Worm (Caenorhabditis elegans) whole organism, L1 larva: ENCODE results near the gene srd-58.
A peak's percentile ranks its signal among the peaks of the same experiment; 100 is the strongest.

Source experiments
- C04F5.9 ChIP-seq: sonication (generic microtip); optimal IDR thresholded peaks from 2 replicates; lab custom pipeline; 2016; ENCODE audit warnings: missing genetic modification characterization, missing compliant biosample characterization
- C16A3.4 ChIP-seq: fragments of 150-350 bp; optimal IDR thresholded peaks from 2 replicates; lab custom pipeline; 2014; ENCODE audit warnings: missing biosample characterization, missing genetic modification characterization
- F16B12.6 ChIP-seq: fragments of 150-350 bp; optimal IDR thresholded peaks from 2 replicates; lab custom pipeline; 2014; ENCODE audit warnings: missing biosample characterization, missing genetic modification characterization
- Y116A8C.19 ChIP-seq: sonication (generic microtip); optimal IDR thresholded peaks from 2 replicates; lab custom pipeline; 2016; ENCODE audit warnings: missing compliant biosample characterization, missing genetic modification characterization, borderline replicate concordance
- aha-1 ChIP-seq: fragments of 150-350 bp; optimal IDR thresholded peaks from 2 replicates; lab custom pipeline; 2014; ENCODE audit warnings: missing biosample characterization, missing genetic modification characterization
- ama-1 ChIP-seq: fragments of 150-350 bp; optimal IDR thresholded peaks from 2 replicates; lab custom pipeline; 2014
- ceh-63 ChIP-seq: fragments of 200-800 bp; sonication (Bioruptor generic); optimal IDR thresholded peaks from 2 replicates; lab custom pipeline; 2018; ENCODE audit warnings: mild to moderate bottlenecking, missing genetic modification characterization, missing compliant biosample characterization
- ceh-8 ChIP-seq: fragments of 200-800 bp; sonication (Bioruptor generic); optimal IDR thresholded peaks from 2 replicates; lab custom pipeline; 2018; ENCODE audit warnings: mild to moderate bottlenecking, missing genetic modification characterization, moderate library complexity, missing compliant biosample characterization
- ceh-82 ChIP-seq, 3 experiments: fragments of 150-350 bp in 1 of 3; sonication (generic microtip) in 2 of 3; optimal IDR thresholded peaks; 2 replicates each; lab custom pipeline; 2014 to 2017; ENCODE audit warnings: missing biosample characterization in 3 of 3, missing genetic modification characterization in 3 of 3
- dsc-1 ChIP-seq: sonication (generic microtip); optimal IDR thresholded peaks from 2 replicates; lab custom pipeline; 2016; ENCODE audit warnings: mild to moderate bottlenecking, missing genetic modification characterization, missing compliant biosample characterization
- efl-1 ChIP-seq, 4 experiments: fragments of 150-350 bp; optimal IDR thresholded peaks in 3 of 4; peaks in 1 of 4; 1 replicate in 1 of 4; 2 replicates in 3 of 4; lab custom pipeline; 2014; ENCODE audit warnings: missing biosample characterization in 2 of 4, missing genetic modification characterization in 2 of 4, missing genetic modification reagents in 2 of 4
- efl-3 ChIP-seq: fragments of 200-800 bp; sonication (Bioruptor generic); optimal IDR thresholded peaks from 2 replicates; lab custom pipeline; 2018; ENCODE audit warnings: mild to moderate bottlenecking, missing genetic modification characterization, missing compliant biosample characterization
- egl-27 ChIP-seq, 2 experiments: fragments of 150-350 bp in 1 of 2; sonication (generic microtip); optimal IDR thresholded peaks; 3 replicates each; lab custom pipeline; 2017 to 2018; ENCODE audit warnings: missing biosample characterization in 2 of 2, missing genetic modification characterization in 2 of 2, missing genetic modification reagents in 2 of 2
- elt-2 ChIP-seq: sonication (generic microtip); optimal IDR thresholded peaks from 2 replicates; lab custom pipeline; 2016; ENCODE audit warnings: missing genetic modification characterization, mild to moderate bottlenecking, inconsistent platforms, missing compliant biosample characterization, missing genetic modification reagents
- elt-3 ChIP-seq, 6 experiments: fragments of 150-350 bp in 1 of 6; sonication (generic microtip); optimal IDR thresholded peaks; 2 replicates each; lab custom pipeline; 2017 to 2018; ENCODE audit warnings: missing biosample characterization in 6 of 6, missing genetic modification characterization in 6 of 6, inconsistent platforms in 1 of 6
- fkh-10 ChIP-seq: sonication (generic microtip); optimal IDR thresholded peaks from 2 replicates; lab custom pipeline; 2017; ENCODE audit warnings: missing biosample characterization, missing genetic modification reagents, missing genetic modification characterization
- grh-1 ChIP-seq: fragments of 200-800 bp; sonication (Bioruptor generic); IDR thresholded peaks from 2 replicates; pipeline ENCODE4 v1.3.6; 2022; ENCODE audit warnings: missing genetic modification reagents, missing genetic modification characterization, missing compliant biosample characterization
- hlh-17 ChIP-seq: fragments of 200-800 bp; sonication (Bioruptor generic); optimal IDR thresholded peaks from 2 replicates; lab custom pipeline; 2018; ENCODE audit warnings: missing genetic modification characterization, mild to moderate bottlenecking, missing compliant biosample characterization, moderate library complexity, borderline replicate concordance
- isw-1 ChIP-seq: fragments of 200-800 bp; sonication (Bioruptor generic); IDR thresholded peaks from 2 replicates; pipeline ENCODE4 v1.3.6; 2022; ENCODE audit warnings: missing genetic modification characterization, missing compliant biosample characterization
- lin-14 ChIP-seq: fragments of 200-800 bp; sonication (Bioruptor generic); optimal IDR thresholded peaks from 2 replicates; lab custom pipeline; 2018; ENCODE audit warnings: mild to moderate bottlenecking, missing genetic modification characterization, moderate library complexity, missing compliant biosample characterization
- lin-15B ChIP-seq: fragments of 150-350 bp; sonication (generic microtip); optimal IDR thresholded peaks from 3 replicates; lab custom pipeline; 2014; ENCODE audit warnings: missing biosample characterization, missing genetic modification characterization
- lin-39 ChIP-seq: fragments of 150-350 bp; optimal IDR thresholded peaks from 2 replicates; lab custom pipeline; 2014; ENCODE audit warnings: missing biosample characterization, missing genetic modification reagents, missing genetic modification characterization
- mab-9 ChIP-seq: fragments of 200-800 bp; sonication (Bioruptor generic); IDR thresholded peaks from 2 replicates; pipeline ENCODE4 v1.3.6; 2022; ENCODE audit warnings: missing genetic modification reagents, missing genetic modification characterization, missing compliant biosample characterization
- mep-1 ChIP-seq: fragments of 150-350 bp; optimal IDR thresholded peaks from 2 replicates; lab custom pipeline; 2014; ENCODE audit warnings: missing biosample characterization, missing genetic modification characterization
- nhr-20 ChIP-seq: sonication (generic microtip); optimal IDR thresholded peaks from 2 replicates; lab custom pipeline; 2016; ENCODE audit warnings: mild to moderate bottlenecking, missing genetic modification characterization, missing compliant biosample characterization
- nhr-237 ChIP-seq: fragments of 150-350 bp; optimal IDR thresholded peaks from 2 replicates; lab custom pipeline; 2014; ENCODE audit warnings: missing biosample characterization, missing genetic modification characterization
- nhr-28 ChIP-seq: fragments of 150-350 bp; optimal IDR thresholded peaks from 2 replicates; lab custom pipeline; 2014; ENCODE audit warnings: missing biosample characterization, missing genetic modification characterization
- nhr-71 ChIP-seq: sonication (generic microtip); optimal IDR thresholded peaks from 2 replicates; lab custom pipeline; 2016; ENCODE audit warnings: mild to moderate bottlenecking, missing genetic modification characterization, moderate library complexity, missing compliant biosample characterization
- nhr-76 ChIP-seq: sonication (generic microtip); optimal IDR thresholded peaks from 2 replicates; lab custom pipeline; 2017; ENCODE audit warnings: missing biosample characterization, missing genetic modification characterization
- nhr-77 ChIP-seq: fragments of 150-350 bp; optimal IDR thresholded peaks from 2 replicates; lab custom pipeline; 2014; ENCODE audit warnings: missing biosample characterization, missing genetic modification characterization
- nhr-90 ChIP-seq: sonication (generic microtip); optimal IDR thresholded peaks from 2 replicates; lab custom pipeline; 2016; ENCODE audit warnings: mild to moderate bottlenecking, missing genetic modification characterization, missing compliant biosample characterization; ENCODE audit not compliant: poor library complexity
- rnt-1 ChIP-seq: sonication (generic microtip); optimal IDR thresholded peaks from 2 replicates; lab custom pipeline; 2016; ENCODE audit warnings: mild to moderate bottlenecking, missing genetic modification characterization, moderate library complexity, missing compliant biosample characterization
- snpc-4 ChIP-seq: fragments of 150-350 bp; optimal IDR thresholded peaks from 2 replicates; lab custom pipeline; 2014; ENCODE audit warnings: missing biosample characterization, missing genetic modification characterization
- snu-23 ChIP-seq: sonication (generic microtip); optimal IDR thresholded peaks from 2 replicates; lab custom pipeline; 2016; ENCODE audit warnings: missing genetic modification characterization, missing compliant biosample characterization
- sox-4 ChIP-seq: sonication (generic microtip); optimal IDR thresholded peaks from 2 replicates; lab custom pipeline; 2016; ENCODE audit warnings: missing genetic modification characterization, missing compliant biosample characterization
- sup-37 ChIP-seq: fragments of 200-800 bp; sonication (Bioruptor generic); optimal IDR thresholded peaks from 2 replicates; lab custom pipeline; 2018; ENCODE audit warnings: mild to moderate bottlenecking, missing genetic modification characterization, missing compliant biosample characterization
- unc-98 ChIP-seq: fragments of 200-800 bp; sonication (Bioruptor generic); IDR thresholded peaks from 2 replicates; pipeline ENCODE4 v1.3.6; 2022; ENCODE audit warnings: missing genetic modification characterization, missing compliant biosample characterization
- zag-1 ChIP-seq: fragments of 150-350 bp; optimal IDR thresholded peaks from 2 replicates; lab custom pipeline; 2014; ENCODE audit warnings: missing biosample characterization, missing genetic modification characterization
- zip-4 ChIP-seq: fragments of 200-800 bp; sonication (Bioruptor generic); optimal IDR thresholded peaks from 2 replicates; lab custom pipeline; 2018; ENCODE audit warnings: mild to moderate bottlenecking, missing genetic modification characterization, moderate library complexity, missing compliant biosample characterization
- ztf-11 ChIP-seq, 2 experiments: sonication (generic microtip); optimal IDR thresholded peaks; 2 replicates each; lab custom pipeline; 2016 to 2017; ENCODE audit warnings: missing genetic modification characterization in 2 of 2, missing biosample characterization in 1 of 2, missing compliant biosample characterization in 1 of 2

The srd-58 gene

ce11 chrII:7208184-7208583, 3.3 kb upstream of the srd-58 start, which contains the start of gene dhs-7:
dhs-7 (minus strand) TSS chrII:7208460.
- peak; percentile 44 for TF ChIP-seq elt-2 (tag; lab: Kevin White, UChicago)
- TF ChIP-seq nhr-76: no peak

DNA sequence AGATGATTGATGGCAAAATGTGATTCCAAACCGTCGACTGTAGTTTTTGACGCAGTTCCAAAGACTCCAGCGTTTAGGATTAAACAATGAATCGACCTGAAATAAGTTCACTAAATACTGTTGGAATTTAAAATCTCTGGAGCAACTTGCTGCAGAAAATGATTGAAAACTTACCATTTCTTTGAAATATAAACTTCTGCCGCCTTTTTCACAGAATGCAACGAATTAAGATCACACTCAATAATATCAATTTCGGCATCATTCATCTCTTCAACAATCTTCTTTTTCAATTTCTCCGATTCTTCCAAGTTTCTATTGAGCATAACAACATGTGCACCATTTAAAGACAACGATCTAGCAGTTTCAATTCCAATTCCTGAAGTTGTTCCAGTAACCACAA, 2.8 kb upstream of the srd-58 start:
- TF ChIP-seq elt-2 (tag; lab: Kevin White, UChicago) (no peak), efl-1 (optimal IDR thresholded peaks at IDR 0.05; lab: Kevin White, UChicago) (no peak), efl-1 (GFP tag; optimal IDR thresholded peaks at IDR 0.05 in 1 of 2; lab: Kevin White, UChicago) (peak in 1 of 2 experiments; percentile 78)
- TF ChIP-seq, all 84 proteins: peak for 1

DNA sequence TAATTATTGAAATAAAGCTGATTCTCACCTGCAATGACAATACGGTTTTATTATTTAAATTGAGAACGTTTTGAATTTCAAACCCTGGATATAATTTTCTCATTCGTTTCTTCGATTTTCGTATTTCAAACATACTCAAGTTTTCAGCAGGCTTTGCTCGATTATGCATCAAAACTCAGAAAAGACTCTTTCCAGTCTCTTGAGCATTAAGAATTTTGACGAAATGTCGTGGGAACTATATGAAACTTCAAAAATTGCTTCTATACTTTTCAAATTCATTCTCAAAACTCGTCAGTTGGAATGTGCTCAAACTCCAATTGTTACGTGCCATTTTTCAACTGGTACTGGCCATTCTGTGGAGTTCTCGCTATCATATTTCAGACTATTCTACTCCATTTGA, 537 bp upstream of the srd-58 start, which contains the start of gene srd-59:
srd-59 (plus strand) TSS at position 301 of the 400 bp plus-strand sequence.
- TF ChIP-seq lin-15B (tag; lab: Kevin White, UChicago) (no peak), nhr-28 (tag; lab: Kevin White, UChicago) (no peak), elt-2 (tag; lab: Kevin White, UChicago) (no peak), nhr-237 (tag; lab: Kevin White, UChicago) (no peak), lin-39 (tag; lab: Kevin White, UChicago) (no peak)

- no peak for TF ChIP-seq elt-2 (tag; lab: Kevin White, UChicago)
- TF ChIP-seq C04F5.9 (tag; lab: Kevin White, UChicago): no peak
- TF ChIP-seq nhr-20: no peak
- TF ChIP-seq ceh-82 (tag; optimal IDR thresholded peaks at IDR 0.05; lab: Kevin White, UChicago): no peak
- no peak for TF ChIP-seq nhr-77
These were observed 1.7 kb downstream of the srd-58 start, which contains the start of gene srd-56 for ce11 chrII:7203110-7203509. srd-56 (minus strand) TSS chrII:7203210.

DNA sequence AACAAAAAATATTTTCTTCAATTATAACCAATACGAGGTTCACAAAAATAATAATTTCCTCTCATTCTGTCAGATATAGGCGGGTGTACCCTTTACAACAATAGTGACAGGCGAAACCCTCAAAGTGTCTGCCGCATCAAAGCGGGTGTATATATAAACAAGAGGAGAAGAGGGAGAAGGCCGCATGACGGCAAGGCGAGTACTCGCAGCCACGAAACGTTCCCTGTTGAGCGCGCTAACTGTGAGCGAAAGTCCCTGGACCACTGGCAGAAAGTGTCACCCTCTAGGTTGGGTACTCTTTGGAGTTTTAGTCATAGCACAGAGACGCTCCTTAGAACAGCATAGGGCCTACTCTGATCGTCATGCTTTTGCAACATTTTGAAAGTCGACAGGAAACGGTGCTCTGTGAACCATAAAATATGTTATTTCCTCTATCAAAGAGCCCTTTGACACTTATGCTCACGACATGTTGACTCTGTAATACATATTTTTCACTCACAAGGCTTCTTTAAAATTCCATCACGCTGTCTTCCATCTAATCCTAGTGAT, 4.7 kb downstream of the srd-58 start, which contains the start of gene pcrg-1:
pcrg-1 (plus strand) TSS at position 499 of the 549 bp plus-strand sequence.
- TF ChIP-seq hlh-17 (GFP tag; lab: Kevin White, UChicago) (no peak), snu-23 (GFP tag; lab: Kevin White, UChicago) (peak; percentile 82), rnt-1 (peak; percentile 89), C04F5.9 (tag; lab: Kevin White, UChicago) (peak; percentile 59), dsc-1 (tag; lab: Kevin White, UChicago) (peak; percentile 87), aha-1 (tag; lab: Kevin White, UChicago) (no peak), F16B12.6 (peak; percentile 8), lin-14 (GFP tag; lab: Kevin White, UChicago) (peak; percentile 86), elt-3 (tag; optimal IDR thresholded peaks at IDR 0.05; lab: Kevin White, UChicago) (peak in 2 of 6 experiments; percentile 36 to 83), ceh-8 (GFP tag; lab: Kevin White, UChicago) (peak; percentile 72), sox-4 (tag; lab: Kevin White, UChicago) (peak; percentile 36), mep-1 (tag; lab: Kevin White, UChicago) (peak; percentile 74), ama-1 (lab: Kevin White, UChicago) (no peak), grh-1 (GFP tag; lab: Robert Waterston, UW) (peak; percentile 77), sup-37 (GFP tag; lab: Kevin White, UChicago) (peak; percentile 84), zag-1 (no peak), lin-39 (tag; lab: Kevin White, UChicago) (peak; percentile 71), zip-4 (GFP tag; lab: Kevin White, UChicago) (peak; percentile 73), ceh-82 (tag; optimal IDR thresholded peaks at IDR 0.05; lab: Kevin White, UChicago) (peak; percentile 40 to 76 (median 73)), snpc-4 (tag; lab: Kevin White, UChicago) (peak; percentile 99), egl-27 (tag; optimal IDR thresholded peaks at IDR 0.05; lab: Kevin White, UChicago) (no peak), ceh-63 (peak; percentile 67), unc-98 (GFP tag; lab: Robert Waterston, UW) (0 out of 2 replicates have a peak, but pooled peaks have one; percentile 9), nhr-71 (tag; lab: Kevin White, UChicago) (peak; percentile 89), efl-1 (optimal IDR thresholded peaks at IDR 0.05; lab: Kevin White, UChicago) (peak; percentile 58 to 75), efl-1 (GFP tag; optimal IDR thresholded peaks at IDR 0.05 in 1 of 2; lab: Kevin White, UChicago) (peak; percentile 58 to 97), efl-3 (GFP tag; lab: Kevin White, UChicago) (peak; percentile 61), ztf-11 (tag; optimal IDR thresholded peaks at IDR 0.05; lab: Kevin White, UChicago) (peak in 1 of 2 experiments; percentile 76), mab-9 (peak; percentile 72), nhr-20 (peak; percentile 89), nhr-237 (tag; lab: Kevin White, UChicago) (no peak), Y116A8C.19 (tag; lab: Kevin White, UChicago) (peak; percentile 15), fkh-10 (no peak), nhr-90 (tag; lab: Kevin White, UChicago) (peak; percentile 89), C16A3.4 (tag; lab: Kevin White, UChicago) (peak; percentile 73), isw-1 (peak; percentile 42)
